Fruit fly (Drosophila melanogaster) whole organism, embryonic: ENCODE measurements around the gene CG13766.

Experiments
- CG10267 ChIP-seq: fragments of 200-800 bp; sonication (Bioruptor generic); optimal IDR thresholded peaks from 2 replicates; lab custom pipeline; 2018; ENCODE audit warnings: missing biosample characterization, mild to moderate bottlenecking, missing genetic modification characterization, moderate library complexity
- CG12155 ChIP-seq: fragments of 200-800 bp; sonication (Bioruptor generic); optimal IDR thresholded peaks from 3 replicates; lab custom pipeline; 2016; ENCODE audit warnings: missing biosample characterization, missing genetic modification characterization
- CG12391 ChIP-seq: fragments of 200-800 bp; sonication (Bioruptor generic); optimal IDR thresholded peaks from 3 replicates; lab custom pipeline; 2018; ENCODE audit warnings: missing biosample characterization, mild to moderate bottlenecking, missing genetic modification characterization, moderate library complexity
- CG12659 ChIP-seq: fragments of 200-800 bp; sonication (Bioruptor generic); optimal IDR thresholded peaks from 3 replicates; lab custom pipeline; 2017; ENCODE audit warnings: mild to moderate bottlenecking, missing biosample characterization, missing genetic modification reagents, missing genetic modification characterization
- CG13287 ChIP-seq: fragments of 200-800 bp; sonication (Bioruptor generic); IDR thresholded peaks from 2 replicates; pipeline ENCODE4 v1.3.6; 2022; ENCODE audit warnings: missing biosample characterization, missing genetic modification characterization; ENCODE audit not compliant: partially characterized antibody
- CG14710 ChIP-seq: fragments of 200-800 bp; sonication (Bioruptor generic); optimal IDR thresholded peaks from 3 replicates; lab custom pipeline; 2019; ENCODE audit warnings: missing biosample characterization, mild to moderate bottlenecking, missing genetic modification characterization, moderate library complexity
- CG17186 ChIP-seq: fragments of 200-800 bp; sonication (Bioruptor generic); optimal IDR thresholded peaks from 3 replicates; lab custom pipeline; 2017; ENCODE audit warnings: missing biosample characterization, missing genetic modification reagents, missing genetic modification characterization
- CG17328 ChIP-seq: fragments of 200-800 bp; sonication (Bioruptor generic); IDR thresholded peaks from 2 replicates; pipeline ENCODE4 v1.3.6; 2022; ENCODE audit warnings: missing biosample characterization, missing genetic modification characterization
- CG18011 ChIP-seq: fragments of 200-800 bp; sonication (Bioruptor generic); optimal IDR thresholded peaks from 2 replicates; lab custom pipeline; 2017; ENCODE audit warnings: missing biosample characterization, missing genetic modification characterization, mild to moderate bottlenecking, moderate library complexity, missing genotype
- CG18764 ChIP-seq: fragments of 200-800 bp; sonication (Bioruptor generic); optimal IDR thresholded peaks from 3 replicates; lab custom pipeline; 2016; ENCODE audit warnings: missing biosample characterization, missing genetic modification characterization
- CG2712 ChIP-seq: fragments of 200-800 bp; optimal IDR thresholded peaks from 3 replicates; lab custom pipeline; 2019; ENCODE audit warnings: missing biosample characterization, mild to moderate bottlenecking, missing genetic modification characterization, moderate library complexity
- CG30020 ChIP-seq: fragments of 200-800 bp; optimal IDR thresholded peaks from 2 replicates; lab custom pipeline; 2019; ENCODE audit warnings: missing biosample characterization, mild to moderate bottlenecking, missing genetic modification characterization, moderate library complexity
- CG42726 ChIP-seq: fragments of 200-800 bp; sonication (Bioruptor generic); IDR thresholded peaks from 2 replicates; pipeline ENCODE4 v1.3.6; 2022; ENCODE audit warnings: missing biosample characterization, missing genetic modification characterization; ENCODE audit not compliant: partially characterized antibody
- CG6689 ChIP-seq: fragments of 200-800 bp; sonication (Bioruptor generic); IDR thresholded peaks from 2 replicates; pipeline ENCODE4 v1.3.6; 2022; ENCODE audit warnings: missing biosample characterization, missing genetic modification characterization
- CG6765 ChIP-seq: fragments of 200-800 bp; sonication (Bioruptor generic); optimal IDR thresholded peaks from 3 replicates; lab custom pipeline; 2017; ENCODE audit warnings: missing biosample characterization, mild to moderate bottlenecking, missing genetic modification characterization
- CG8944 ChIP-seq: fragments of 200-800 bp; sonication (Bioruptor generic); optimal IDR thresholded peaks from 3 replicates; lab custom pipeline; 2016; ENCODE audit warnings: missing biosample characterization, missing genetic modification characterization
- Dll ChIP-seq: fragments of 200-800 bp; sonication (Bioruptor generic); IDR thresholded peaks from 4 replicates; pipeline ENCODE4 v1.3.6; 2022; ENCODE audit warnings: missing biosample characterization, missing genetic modification characterization; ENCODE audit not compliant: partially characterized antibody
- Doc3 ChIP-seq: fragments of 200-800 bp; sonication (Bioruptor generic); IDR thresholded peaks from 3 replicates; pipeline ENCODE4 v1.3.6; 2022; ENCODE audit warnings: missing biosample characterization, missing genetic modification characterization; ENCODE audit not compliant: partially characterized antibody
- Eip74EF ChIP-seq, 2 experiments: fragments of 200-800 bp in 1 of 2; fragments of >200 bp in 1 of 2; sonication (Bioruptor generic) in 1 of 2; optimal IDR thresholded peaks; 2 replicates each; lab custom pipeline; 2017 to 2019; ENCODE audit warnings: missing biosample characterization in 2 of 2, missing genetic modification characterization in 2 of 2, mild to moderate bottlenecking in 1 of 2, moderate library complexity in 1 of 2
- Ets65A ChIP-seq: fragments of 200-800 bp; sonication (Bioruptor generic); peaks from one replicate; lab custom pipeline; 2016; ENCODE audit warnings: missing biosample characterization, missing genetic modification characterization
- GATAe ChIP-seq: fragments of 200-800 bp; sonication (Bioruptor generic); conservative IDR thresholded peaks from 2 replicates; pipeline ENCODE4 v1.3.6; 2022; ENCODE audit warnings: missing biosample characterization, missing genetic modification characterization
- Hey ChIP-seq: fragments of 200-800 bp; sonication (Bioruptor generic); optimal IDR thresholded peaks from 3 replicates; lab custom pipeline; 2018; ENCODE audit warnings: missing biosample characterization, mild to moderate bottlenecking, missing genetic modification characterization
- MBD-R2 ChIP-seq: fragments of 200-800 bp; sonication (Bioruptor generic); IDR thresholded peaks from 2 replicates; pipeline ENCODE4 v1.3.6; 2022; ENCODE audit warnings: missing biosample characterization, missing genetic modification characterization
- Med ChIP-seq: fragments of 200-800 bp; sonication (Bioruptor generic); peaks from one replicate; lab custom pipeline; 2016; ENCODE audit warnings: missing biosample characterization, missing genetic modification characterization, mild to moderate bottlenecking, inconsistent platforms, moderate library complexity
- Pdp1 ChIP-seq, 2 experiments: fragments of 200-800 bp; sonication (Bioruptor generic); optimal IDR thresholded peaks; 3 replicates each; lab custom pipeline; 2016; ENCODE audit warnings: missing biosample characterization in 2 of 2, missing genetic modification characterization in 2 of 2, mild to moderate bottlenecking in 1 of 2, moderate library complexity in 1 of 2
- Sox100B ChIP-seq: fragments of 200-800 bp; sonication (Bioruptor generic); optimal IDR thresholded peaks from 3 replicates; lab custom pipeline; 2018; ENCODE audit warnings: missing biosample characterization, mild to moderate bottlenecking, missing genetic modification characterization
- amos ChIP-seq: fragments of 200-800 bp; sonication (Bioruptor generic); IDR thresholded peaks from 2 replicates; pipeline ENCODE4 v1.3.6; 2022; ENCODE audit warnings: missing biosample characterization, missing genetic modification characterization; ENCODE audit not compliant: partially characterized antibody
- ato ChIP-seq: fragments of 200-800 bp; sonication (Bioruptor generic); IDR thresholded peaks from 2 replicates; pipeline ENCODE4 v1.3.6; 2022; ENCODE audit warnings: missing biosample characterization, missing genetic modification characterization; ENCODE audit not compliant: partially characterized antibody
- bbx ChIP-seq: fragments of 200-800 bp; sonication (Bioruptor generic); IDR thresholded peaks from 2 replicates; pipeline ENCODE4 v1.3.6; 2022; ENCODE audit warnings: missing biosample characterization, missing genetic modification characterization; ENCODE audit not compliant: partially characterized antibody
- chinmo ChIP-seq: fragments of 200-800 bp; sonication (Bioruptor generic); IDR thresholded peaks from 4 replicates; pipeline ENCODE4 v1.3.6; 2022; ENCODE audit warnings: missing biosample characterization, missing genetic modification characterization; ENCODE audit not compliant: partially characterized antibody
- fd96Cb ChIP-seq: fragments of 200-800 bp; sonication (Bioruptor generic); optimal IDR thresholded peaks from 2 replicates; lab custom pipeline; 2018; ENCODE audit warnings: missing biosample characterization, mild to moderate bottlenecking, missing genetic modification characterization, moderate library complexity
- gcm2 ChIP-seq: fragments of 200-800 bp; sonication (Bioruptor generic); optimal IDR thresholded peaks from 2 replicates; lab custom pipeline; 2016; ENCODE audit warnings: missing biosample characterization, missing genetic modification characterization
- h ChIP-seq: fragments of >200 bp; optimal IDR thresholded peaks from 2 replicates; lab custom pipeline; 2017
- hb ChIP-seq: fragments of 200-800 bp; sonication (Bioruptor generic); IDR thresholded peaks from 3 replicates; pipeline ENCODE4 v1.3.6; 2022; ENCODE audit warnings: missing biosample characterization, missing genetic modification characterization; ENCODE audit not compliant: partially characterized antibody
- inv ChIP-seq: fragments of 200-800 bp; sonication (Bioruptor generic); IDR thresholded peaks from 2 replicates; pipeline ENCODE4 v1.3.6; 2022; ENCODE audit warnings: missing biosample characterization, missing genetic modification characterization; ENCODE audit not compliant: partially characterized antibody
- jumu ChIP-seq: fragments of 200-800 bp; sonication (Bioruptor generic); optimal IDR thresholded peaks from 3 replicates; lab custom pipeline; 2016; ENCODE audit warnings: missing biosample characterization, missing genetic modification characterization
- kah ChIP-seq: fragments of 200-800 bp; sonication (Bioruptor generic); optimal IDR thresholded peaks from 2 replicates; lab custom pipeline; 2018; ENCODE audit warnings: missing biosample characterization, mild to moderate bottlenecking, missing genetic modification characterization
- knrl ChIP-seq: fragments of 200-800 bp; sonication (Bioruptor generic); IDR thresholded peaks from 3 replicates; pipeline ENCODE4 v1.3.6; 2022; ENCODE audit warnings: missing biosample characterization, missing genetic modification characterization; ENCODE audit not compliant: partially characterized antibody
- mld ChIP-seq: fragments of 200-800 bp; sonication (Bioruptor generic); IDR thresholded peaks from 3 replicates; pipeline ENCODE4 v1.3.6; 2022; ENCODE audit warnings: missing biosample characterization, missing genetic modification characterization; ENCODE audit not compliant: partially characterized antibody
- row ChIP-seq: fragments of 200-800 bp; sonication (Bioruptor generic); IDR thresholded peaks from 3 replicates; pipeline ENCODE4 v1.3.6; 2022; ENCODE audit warnings: missing biosample characterization, missing genetic modification characterization
- salm ChIP-seq: fragments of 200-800 bp; sonication (Bioruptor generic); optimal IDR thresholded peaks from 2 replicates; lab custom pipeline; 2018; ENCODE audit warnings: missing biosample characterization, mild to moderate bottlenecking, missing genetic modification characterization
- sens ChIP-seq: fragments of 200-800 bp; sonication (Bioruptor generic); peaks from one replicate; lab custom pipeline; 2016; ENCODE audit warnings: missing biosample characterization, missing genetic modification characterization
- sisA ChIP-seq: fragments of 200-800 bp; sonication (Bioruptor generic); IDR thresholded peaks from 2 replicates; pipeline ENCODE4 v1.3.6; 2022; ENCODE audit warnings: missing biosample characterization, missing genetic modification characterization
- tna ChIP-seq: fragments of 200-800 bp; sonication (Bioruptor generic); IDR thresholded peaks from 2 replicates; pipeline ENCODE4 v1.3.6; 2022; ENCODE audit warnings: missing biosample characterization, missing genetic modification characterization; ENCODE audit not compliant: partially characterized antibody
- trem ChIP-seq: fragments of 200-800 bp; optimal IDR thresholded peaks from 3 replicates; lab custom pipeline; 2019; ENCODE audit warnings: missing biosample characterization, mild to moderate bottlenecking, missing genetic modification characterization, moderate library complexity
- wek ChIP-seq: fragments of 200-800 bp; sonication (Bioruptor generic); optimal IDR thresholded peaks from 3 replicates; lab custom pipeline; 2018; ENCODE audit warnings: missing biosample characterization, mild to moderate bottlenecking, missing genetic modification characterization, moderate library complexity
- zfh1 ChIP-seq: fragments of 200-800 bp; sonication (Bioruptor generic); IDR thresholded peaks from 3 replicates; pipeline ENCODE4 v1.3.6; 2022; ENCODE audit warnings: missing biosample characterization, missing genetic modification characterization

The CG13766 gene

dm6 chr2L:6566020-6566687 lies at the start of gene CG13766 (continued):
- TF ChIP-seq GATAe (GFP tag; lab: Robert Waterston, UW) (no peak), chinmo (GFP tag; lab: Robert Waterston, UW) (peak; percentile 97), CG30020 (tag; lab: Kevin White, UChicago) (peak; percentile 35), inv (peak; percentile 75), knrl (GFP tag; lab: Robert Waterston, UW) (peak; percentile 72; the same call in 2 of the 3 replicates), amos (GFP tag; lab: Robert Waterston, UW) (peak; percentile 74), kah (no peak), MBD-R2 (GFP tag; lab: Robert Waterston, UW) (peak; percentile 74), Dll (GFP tag; lab: Robert Waterston, UW) (peak; percentile 81; the same call in 3 of the 4 replicates), CG12659 (GFP tag; lab: Kevin White, UChicago) (peak; percentile 48), CG13287 (GFP tag; lab: Robert Waterston, UW) (peak; percentile 94), h (lab: Kevin White, UChicago) (no peak), mld (GFP tag; lab: Robert Waterston, UW) (peak; percentile 97), bbx (peak; percentile 90), hb (GFP tag; lab: Robert Waterston, UW) (peak; percentile 97), sisA (GFP tag; lab: Robert Waterston, UW) (no peak), Pdp1 (GFP tag; optimal IDR thresholded peaks at IDR 0.05; lab: Kevin White, UChicago) (peak in 1 of 2 experiments; percentile 12), CG12155 (no peak), CG2712 (tag; lab: Kevin White, UChicago) (peak; percentile 10), CG10267 (tag; lab: Kevin White, UChicago) (peak; percentile 28), CG14710 (tag; lab: Kevin White, UChicago) (peak; percentile 45), tna (GFP tag; lab: Robert Waterston, UW) (peak; percentile 98), ato (peak; percentile 94), Eip74EF (GFP tag; optimal IDR thresholded peaks at IDR 0.05; lab: Kevin White, UChicago) (no peak), CG6765 (no peak), Ets65A (peak; percentile 48), trem (tag; lab: Kevin White, UChicago) (peak; percentile 51), Med (GFP tag; lab: Kevin White, UChicago) (peak; percentile 34), Doc3 (GFP tag; lab: Robert Waterston, UW) (peak; percentile 70; the same call in 2 of the 3 replicates), CG18011 (peak; percentile 96), CG17328 (no peak), CG12391 (tag; lab: Kevin White, UChicago) (peak; percentile 15), wek (peak; percentile 58)

dm6 chr2L:6614229-6614935 lies 48.4 kb upstream of the CG13766 start:
- TF ChIP-seq Med (GFP tag; lab: Kevin White, UChicago) = peak; percentile 7
- no peak for TF ChIP-seq CG17186
- no peak for TF ChIP-seq Sox100B (GFP tag; lab: Kevin White, UChicago)
- no peak for TF ChIP-seq zfh1 (GFP tag; lab: Robert Waterston, UW)
- no peak for TF ChIP-seq CG42726 (GFP tag; lab: Robert Waterston, UW)
- TF ChIP-seq fd96Cb (tag; lab: Kevin White, UChicago) = no peak
- TF ChIP-seq Pdp1 (GFP tag; optimal IDR thresholded peaks at IDR 0.05; lab: Kevin White, UChicago) = peak in 1 of 2 experiments; percentile 19
- TF ChIP-seq Hey (tag; lab: Kevin White, UChicago) = peak; percentile 57
- no peak for TF ChIP-seq row (GFP tag; lab: Robert Waterston, UW)
- TF ChIP-seq CG17328 = no peak
- no peak for TF ChIP-seq CG8944 (GFP tag; lab: Kevin White, UChicago)
- TF ChIP-seq salm (tag; lab: Kevin White, UChicago) = no peak
- no peak for TF ChIP-seq gcm2 (GFP tag; lab: Kevin White, UChicago)
- TF ChIP-seq CG6689 (GFP tag; lab: Robert Waterston, UW) = no peak
- TF ChIP-seq sens (GFP tag; lab: Kevin White, UChicago) = peak; percentile 52
- TF ChIP-seq CG18764 (GFP tag; lab: Kevin White, UChicago) = no peak
- no peak for TF ChIP-seq jumu (GFP tag; lab: Kevin White, UChicago)
